Fruit fly (Drosophila melanogaster) whole organism, embryonic: ENCODE results near the gene mAChR-C.

Experiments used
- ATbp ChIP-seq: fragments of 200-800 bp; sonication (Bioruptor generic); optimal IDR thresholded peaks from 2 replicates; lab custom pipeline; 2017; ENCODE audit warnings: missing biosample characterization, mild to moderate bottlenecking, missing genetic modification characterization, missing genetic modification reagents
- CG18011 ChIP-seq: fragments of 200-800 bp; sonication (Bioruptor generic); optimal IDR thresholded peaks from 2 replicates; lab custom pipeline; 2017; ENCODE audit warnings: missing biosample characterization, missing genetic modification characterization, mild to moderate bottlenecking, moderate library complexity, missing genotype
- CG30020 ChIP-seq: fragments of 200-800 bp; optimal IDR thresholded peaks from 2 replicates; lab custom pipeline; 2019; ENCODE audit warnings: missing biosample characterization, mild to moderate bottlenecking, missing genetic modification characterization, moderate library complexity
- CG7928 ChIP-seq: fragments of 200-800 bp; sonication (Bioruptor generic); optimal IDR thresholded peaks from 2 replicates; lab custom pipeline; 2017; ENCODE audit warnings: missing biosample characterization, mild to moderate bottlenecking, missing genetic modification characterization
- PHDP ChIP-seq: fragments of 200-800 bp; sonication (Bioruptor generic); optimal IDR thresholded peaks from 3 replicates; lab custom pipeline; 2018; ENCODE audit warnings: missing biosample characterization, mild to moderate bottlenecking, missing genetic modification characterization, moderate library complexity
- cad ChIP-seq: fragments of >200 bp; optimal IDR thresholded peaks from 2 replicates; lab custom pipeline; 2017; ENCODE audit warnings: missing biosample characterization, missing genetic modification characterization
- lmd ChIP-seq: fragments of 200-800 bp; sonication (Bioruptor generic); IDR thresholded peaks from 2 replicates; pipeline ENCODE4 v1.3.6; 2022; ENCODE audit warnings: missing biosample characterization, missing genetic modification characterization
- mirr ChIP-seq: fragments of 200-800 bp; sonication (Bioruptor generic); optimal IDR thresholded peaks from 3 replicates; lab custom pipeline; 2018; ENCODE audit warnings: missing biosample characterization, mild to moderate bottlenecking, missing genetic modification characterization
- psq ChIP-seq: fragments of 200-800 bp; sonication (Bioruptor generic); optimal IDR thresholded peaks from 2 replicates; lab custom pipeline; 2017; ENCODE audit warnings: missing biosample characterization, missing genetic modification characterization
- tx ChIP-seq: fragments of 200-800 bp; sonication (Bioruptor generic); optimal IDR thresholded peaks from 2 replicates; lab custom pipeline; 2016; ENCODE audit warnings: missing biosample characterization, missing genetic modification characterization
- vnd ChIP-seq: fragments of 200-800 bp; sonication (Bioruptor generic); IDR thresholded peaks from 3 replicates; pipeline ENCODE4 v1.3.6; 2022; ENCODE audit warnings: missing biosample characterization, missing genetic modification characterization; ENCODE audit not compliant: partially characterized antibody

DNA sequence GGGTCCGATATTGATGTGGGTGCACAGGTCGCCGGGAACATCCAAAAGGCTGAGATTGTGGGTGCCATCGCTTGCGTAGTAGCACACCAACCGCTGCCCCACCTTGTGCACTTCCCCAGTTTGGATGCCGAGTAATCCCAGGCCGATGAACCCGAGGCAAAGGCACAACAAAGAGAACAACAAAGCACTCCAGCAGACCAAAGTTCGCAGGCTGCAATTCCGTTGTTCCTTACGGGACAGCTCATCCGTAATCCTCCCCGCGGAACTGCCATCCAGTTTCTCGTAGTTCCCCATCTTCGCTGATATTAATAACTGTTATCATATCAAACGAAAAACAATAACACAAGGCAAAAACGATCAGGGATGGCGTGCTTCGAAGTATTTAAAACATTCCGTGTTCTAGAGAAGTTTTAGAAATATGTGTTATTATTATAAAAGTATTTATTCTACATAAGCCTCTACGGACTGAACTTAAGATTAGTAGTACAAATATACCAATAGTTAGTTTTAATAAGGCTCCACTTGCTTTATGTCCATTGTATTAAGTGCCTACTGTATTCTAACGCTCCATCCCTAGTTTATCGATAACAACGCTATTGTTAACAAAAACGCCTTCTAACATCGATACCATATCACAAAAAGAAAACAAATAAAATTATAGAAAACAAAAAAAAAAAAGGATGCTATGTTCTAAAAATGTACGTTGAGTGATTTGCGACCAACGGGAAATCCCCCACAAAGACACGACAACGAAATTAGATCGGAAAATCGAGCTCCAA, 16.9 kb upstream of the mAChR-C start, which contains the start of the genes Cht11 and CG4558:
- peak; percentile 96 for TF ChIP-seq CG7928 (GFP tag; lab: Kevin White, UChicago)
- TF ChIP-seq vnd (GFP tag; lab: Robert Waterston, UW) = peak; percentile 46; the same call in 1 of the 3 replicates
- peak; percentile 53 for TF ChIP-seq tx (GFP tag; lab: Kevin White, UChicago)
- no peak for TF ChIP-seq cad (GFP tag; lab: Kevin White, UChicago)
- peak; percentile 51 for TF ChIP-seq CG18011
- TF ChIP-seq psq (GFP tag; lab: Kevin White, UChicago) = peak; percentile 65
- peak; percentile 65 for TF ChIP-seq CG30020 (tag; lab: Kevin White, UChicago)
- TF ChIP-seq lmd = peak; percentile 87
- peak; percentile 34 for TF ChIP-seq ATbp (GFP tag; lab: Kevin White, UChicago)
- peak; percentile 80 for TF ChIP-seq PHDP
- TF ChIP-seq mirr = peak; percentile 51
